Fruit fly (Drosophila melanogaster) whole organism, embryonic: ENCODE measurements around the gene CG33986.
A peak's percentile ranks its signal among the peaks of the same experiment; 100 is the strongest.

Experiments
- Bgb ChIP-seq: fragments of 200-800 bp; sonication (Bioruptor generic); IDR thresholded peaks from 2 replicates; pipeline ENCODE4 v1.3.6; 2022; ENCODE audit warnings: missing biosample characterization, missing genetic modification characterization; ENCODE audit not compliant: partially characterized antibody
- CG10209 ChIP-seq: fragments of 200-800 bp; sonication (Bioruptor generic); optimal IDR thresholded peaks from 3 replicates; lab custom pipeline; 2017; ENCODE audit warnings: missing biosample characterization, mild to moderate bottlenecking, missing genetic modification characterization, missing genetic modification reagents
- CG10274 ChIP-seq: fragments of 200-800 bp; sonication (Bioruptor generic); optimal IDR thresholded peaks from 3 replicates; lab custom pipeline; 2017; ENCODE audit warnings: missing biosample characterization, mild to moderate bottlenecking, missing genetic modification characterization
- CG10321 ChIP-seq: fragments of 200-800 bp; sonication (Bioruptor generic); IDR thresholded peaks from 2 replicates; pipeline ENCODE4 v1.3.6; 2022; ENCODE audit warnings: missing biosample characterization, missing genetic modification characterization
- CG10565 ChIP-seq: fragments of 200-800 bp; sonication (Bioruptor generic); optimal IDR thresholded peaks from 3 replicates; lab custom pipeline; 2016; ENCODE audit warnings: missing biosample characterization, mild to moderate bottlenecking, missing genetic modification characterization
- CG12744 ChIP-seq: fragments of 200-800 bp; sonication (Bioruptor generic); optimal IDR thresholded peaks from 2 replicates; lab custom pipeline; 2016; ENCODE audit warnings: missing biosample characterization, missing genetic modification characterization
- CG15073 ChIP-seq: fragments of 200-800 bp; sonication (Bioruptor generic); optimal IDR thresholded peaks from 2 replicates; lab custom pipeline; 2016; ENCODE audit warnings: missing biosample characterization, missing genetic modification characterization
- CG15269 ChIP-seq: fragments of 200-800 bp; sonication (Bioruptor generic); optimal IDR thresholded peaks from 2 replicates; lab custom pipeline; 2018; ENCODE audit warnings: missing biosample characterization, mild to moderate bottlenecking, missing genetic modification characterization, moderate library complexity
- CG15601 ChIP-seq: fragments of 200-800 bp; sonication (Bioruptor generic); optimal IDR thresholded peaks from 3 replicates; lab custom pipeline; 2019; ENCODE audit warnings: missing biosample characterization, mild to moderate bottlenecking, missing genetic modification characterization, moderate library complexity
- CG17612 ChIP-seq: fragments of 200-800 bp; sonication (Bioruptor generic); IDR thresholded peaks from 2 replicates; pipeline ENCODE4 v1.3.6; 2022; ENCODE audit warnings: missing biosample characterization, missing genetic modification characterization
- CG17829 ChIP-seq: fragments of 200-800 bp; optimal IDR thresholded peaks from 2 replicates; lab custom pipeline; 2019; ENCODE audit warnings: missing biosample characterization, mild to moderate bottlenecking, missing genetic modification characterization, moderate library complexity
- CG1792 ChIP-seq: fragments of 200-800 bp; sonication (Bioruptor generic); optimal IDR thresholded peaks from 2 replicates; lab custom pipeline; 2016; ENCODE audit warnings: missing biosample characterization, missing genetic modification characterization
- CG1832 ChIP-seq: fragments of 200-800 bp; sonication (Bioruptor generic); optimal IDR thresholded peaks from 2 replicates; lab custom pipeline; 2017; ENCODE audit warnings: missing biosample characterization, mild to moderate bottlenecking, missing genetic modification characterization, inconsistent platforms
- CG18619 ChIP-seq: fragments of 200-800 bp; sonication (Bioruptor generic); optimal IDR thresholded peaks from 3 replicates; lab custom pipeline; 2017; ENCODE audit warnings: missing biosample characterization, mild to moderate bottlenecking, missing genetic modification characterization
- CG30020 ChIP-seq: fragments of 200-800 bp; optimal IDR thresholded peaks from 2 replicates; lab custom pipeline; 2019; ENCODE audit warnings: missing biosample characterization, mild to moderate bottlenecking, missing genetic modification characterization, moderate library complexity
- CG34224 ChIP-seq: fragments of 200-800 bp; sonication (Bioruptor generic); IDR thresholded peaks from 3 replicates; pipeline ENCODE4 v1.3.6; 2022; ENCODE audit warnings: missing biosample characterization, missing genetic modification characterization; ENCODE audit not compliant: partially characterized antibody
- CG4707 ChIP-seq: fragments of 200-800 bp; sonication (Bioruptor generic); optimal IDR thresholded peaks from 2 replicates; lab custom pipeline; 2018; ENCODE audit warnings: missing biosample characterization, mild to moderate bottlenecking, missing genetic modification characterization, moderate library complexity
- CG6689 ChIP-seq: fragments of 200-800 bp; sonication (Bioruptor generic); IDR thresholded peaks from 2 replicates; pipeline ENCODE4 v1.3.6; 2022; ENCODE audit warnings: missing biosample characterization, missing genetic modification characterization
- CG8944 ChIP-seq: fragments of 200-800 bp; sonication (Bioruptor generic); optimal IDR thresholded peaks from 3 replicates; lab custom pipeline; 2016; ENCODE audit warnings: missing biosample characterization, missing genetic modification characterization
- CG9609 ChIP-seq: fragments of 200-800 bp; sonication (Bioruptor generic); optimal IDR thresholded peaks from 3 replicates; lab custom pipeline; 2016; ENCODE audit warnings: missing biosample characterization, missing genetic modification characterization
- Dfd ChIP-seq, 2 experiments: fragments of >200 bp; optimal IDR thresholded peaks; 2 replicates each; lab custom pipeline; 2017; ENCODE audit warnings: missing biosample characterization in 2 of 2, missing genetic modification characterization in 2 of 2
- Dref ChIP-seq: fragments of 200-800 bp; sonication (Bioruptor generic); IDR thresholded peaks from 2 replicates; pipeline ENCODE4 v1.3.6; 2022; ENCODE audit warnings: missing biosample characterization, missing genetic modification characterization
- Elba2 ChIP-seq: fragments of 200-800 bp; sonication (Bioruptor generic); optimal IDR thresholded peaks from 3 replicates; lab custom pipeline; 2016; ENCODE audit warnings: missing biosample characterization, missing genetic modification characterization
- Hr3 ChIP-seq: fragments of 200-800 bp; sonication (Bioruptor generic); optimal IDR thresholded peaks from 3 replicates; lab custom pipeline; 2016; ENCODE audit warnings: missing biosample characterization, missing genetic modification characterization
- Lpt ChIP-seq: fragments of >200 bp; optimal IDR thresholded peaks from 2 replicates; lab custom pipeline; 2018; ENCODE audit warnings: missing biosample characterization, missing genetic modification characterization
- Med ChIP-seq: fragments of 200-800 bp; sonication (Bioruptor generic); peaks from one replicate; lab custom pipeline; 2016; ENCODE audit warnings: missing biosample characterization, missing genetic modification characterization, mild to moderate bottlenecking, inconsistent platforms, moderate library complexity
- Myb ChIP-seq: fragments of 200-800 bp; sonication (Bioruptor generic); optimal IDR thresholded peaks from 2 replicates; lab custom pipeline; 2016; ENCODE audit warnings: missing biosample characterization, missing genetic modification characterization
- Opbp ChIP-seq: fragments of 200-800 bp; sonication (Bioruptor generic); IDR thresholded peaks from 3 replicates; pipeline ENCODE4 v1.3.6; 2022; ENCODE audit warnings: missing biosample characterization, missing genetic modification characterization; ENCODE audit not compliant: partially characterized antibody
- PHDP ChIP-seq: fragments of 200-800 bp; sonication (Bioruptor generic); optimal IDR thresholded peaks from 3 replicates; lab custom pipeline; 2018; ENCODE audit warnings: missing biosample characterization, mild to moderate bottlenecking, missing genetic modification characterization, moderate library complexity
- Ptx1 ChIP-seq: fragments of 200-800 bp; sonication (Bioruptor generic); IDR thresholded peaks from 2 replicates; pipeline ENCODE4 v1.3.6; 2022; ENCODE audit warnings: missing biosample characterization, missing genetic modification characterization
- Side ChIP-seq: fragments of 200-800 bp; sonication (Bioruptor generic); optimal IDR thresholded peaks from 2 replicates; lab custom pipeline; 2016; ENCODE audit warnings: missing biosample characterization, missing genetic modification characterization
- Xrp1 ChIP-seq: fragments of 200-800 bp; sonication (Bioruptor generic); IDR thresholded peaks from 2 replicates; pipeline ENCODE4 v1.3.6; 2022; ENCODE audit warnings: missing biosample characterization, missing genetic modification characterization
- al ChIP-seq: fragments of 200-800 bp; sonication (Bioruptor generic); IDR thresholded peaks from 2 replicates; pipeline ENCODE4 v1.3.6; 2022; ENCODE audit warnings: missing biosample characterization, missing genetic modification characterization
- bowl ChIP-seq: fragments of 200-800 bp; sonication (Bioruptor generic); IDR thresholded peaks from 2 replicates; pipeline ENCODE4 v1.3.6; 2022; ENCODE audit warnings: missing biosample characterization, missing genetic modification characterization
- br ChIP-seq: fragments of >200 bp; optimal IDR thresholded peaks from 2 replicates; lab custom pipeline; 2017
- chn ChIP-seq: fragments of 200-800 bp; sonication (Bioruptor generic); optimal IDR thresholded peaks from 2 replicates; lab custom pipeline; 2016; ENCODE audit warnings: missing biosample characterization, missing genetic modification characterization
- corto ChIP-seq: fragments of 200-800 bp; sonication (Bioruptor generic); optimal IDR thresholded peaks from 2 replicates; lab custom pipeline; 2016; ENCODE audit warnings: missing biosample characterization, mild to moderate bottlenecking, missing genetic modification characterization, moderate library complexity
- dpn ChIP-seq, 2 experiments: fragments of 200-800 bp; sonication (Bioruptor generic); optimal IDR thresholded peaks; 3 replicates each; lab custom pipeline; 2016; ENCODE audit warnings: missing biosample characterization in 2 of 2, missing genetic modification characterization in 2 of 2
- ems ChIP-seq: fragments of 200-800 bp; sonication (Bioruptor generic); optimal IDR thresholded peaks from 3 replicates; lab custom pipeline; 2016; ENCODE audit warnings: missing biosample characterization, missing genetic modification characterization
- her ChIP-seq: fragments of 200-800 bp; sonication (Bioruptor generic); optimal IDR thresholded peaks from 2 replicates; lab custom pipeline; 2016; ENCODE audit warnings: missing biosample characterization, missing genetic modification characterization
- nau ChIP-seq: fragments of 200-800 bp; sonication (Bioruptor generic); optimal IDR thresholded peaks from 3 replicates; lab custom pipeline; 2017; ENCODE audit warnings: missing biosample characterization, mild to moderate bottlenecking, missing genetic modification characterization, missing genetic modification reagents
- nerfin-1 ChIP-seq: fragments of 200-800 bp; sonication (Bioruptor generic); optimal IDR thresholded peaks from 3 replicates; lab custom pipeline; 2019; ENCODE audit warnings: missing biosample characterization, mild to moderate bottlenecking, missing genetic modification characterization, moderate library complexity
- nom ChIP-seq: fragments of 200-800 bp; sonication (Bioruptor generic); optimal IDR thresholded peaks from 2 replicates; lab custom pipeline; 2017; ENCODE audit warnings: missing biosample characterization, missing genetic modification characterization, mild to moderate bottlenecking, moderate library complexity, missing genetic modification reagents
- seq ChIP-seq: fragments of 200-800 bp; sonication (Bioruptor generic); IDR thresholded peaks from 2 replicates; pipeline ENCODE4 v1.3.6; 2022; ENCODE audit warnings: missing biosample characterization, missing genetic modification characterization
- slp2 ChIP-seq: fragments of 200-800 bp; sonication (Bioruptor generic); optimal IDR thresholded peaks from 2 replicates; lab custom pipeline; 2016; ENCODE audit warnings: missing biosample characterization, missing genetic modification characterization
- so ChIP-seq: fragments of 200-800 bp; sonication (Bioruptor generic); IDR thresholded peaks from 3 replicates; pipeline ENCODE4 v1.3.6; 2022; ENCODE audit warnings: missing biosample characterization, missing genetic modification characterization
- stc ChIP-seq: fragments of 200-800 bp; sonication (Bioruptor generic); IDR thresholded peaks from 2 replicates; pipeline ENCODE4 v1.3.6; 2022; ENCODE audit warnings: missing biosample characterization, missing genetic modification characterization
- tna ChIP-seq: fragments of 200-800 bp; sonication (Bioruptor generic); IDR thresholded peaks from 2 replicates; pipeline ENCODE4 v1.3.6; 2022; ENCODE audit warnings: missing biosample characterization, missing genetic modification characterization; ENCODE audit not compliant: partially characterized antibody
- trem ChIP-seq: fragments of 200-800 bp; optimal IDR thresholded peaks from 3 replicates; lab custom pipeline; 2019; ENCODE audit warnings: missing biosample characterization, mild to moderate bottlenecking, missing genetic modification characterization, moderate library complexity
- zfh2 ChIP-seq: fragments of 200-800 bp; sonication (Bioruptor generic); optimal IDR thresholded peaks from 2 replicates; lab custom pipeline; 2016; ENCODE audit warnings: missing biosample characterization, missing genetic modification characterization

The CG33986 gene

DNA sequence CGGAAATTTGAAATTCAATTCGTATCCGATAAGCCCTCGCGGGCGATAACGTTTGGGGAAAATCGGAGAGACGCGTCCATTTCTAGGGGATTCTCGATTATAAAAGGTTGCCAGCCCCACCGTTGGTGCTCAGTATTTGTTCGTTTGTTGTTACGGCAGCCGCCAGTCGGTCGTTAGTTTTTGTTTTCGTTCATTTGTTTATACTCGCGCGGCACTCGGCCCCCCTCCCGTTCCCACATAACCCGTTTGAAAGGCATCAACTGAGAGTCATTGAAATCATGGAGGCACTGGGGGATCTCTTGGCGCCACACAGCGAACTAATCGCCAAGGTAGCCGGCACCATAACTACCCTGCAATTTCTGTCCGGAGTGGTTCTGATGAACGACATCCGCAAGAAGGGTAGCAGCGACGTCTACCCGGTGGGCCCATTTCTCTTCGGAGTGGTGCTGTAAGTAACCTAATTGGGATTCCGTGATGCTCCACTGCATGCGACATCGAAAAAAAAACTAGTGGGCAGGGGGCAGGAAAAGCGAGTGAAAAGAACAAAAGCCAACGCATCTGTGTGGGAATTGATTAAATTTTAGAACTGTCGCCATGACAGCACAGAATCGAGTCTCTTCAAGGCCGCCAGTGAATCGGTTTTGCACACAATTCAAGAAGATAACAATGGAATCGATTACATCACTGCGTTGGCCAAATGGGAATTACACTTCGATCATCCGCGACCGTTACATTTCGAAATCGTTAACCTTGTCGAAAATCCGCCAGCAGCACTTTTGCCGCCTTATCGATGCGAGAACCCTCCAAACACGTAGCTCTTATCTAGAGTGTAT, 24.0 kb downstream of the CG33986 start, which contains the start of gene CG7272 (continued):
- TF ChIP-seq CG4707 (GFP tag; lab: Kevin White, UChicago) (no peak), slp2 (GFP tag; lab: Kevin White, UChicago) (no peak), CG15269 (peak; percentile 27), nerfin-1 (no peak), PHDP (tag; lab: Kevin White, UChicago) (no peak), tna (GFP tag; lab: Robert Waterston, UW) (no peak), Side (no peak), Med (GFP tag; lab: Kevin White, UChicago) (peak; percentile 88), CG34224 (GFP tag; lab: Robert Waterston, UW) (peak; percentile 42; the same call in 2 of the 3 replicates), Ptx1 (GFP tag; lab: Robert Waterston, UW) (no peak), Opbp (GFP tag; lab: Robert Waterston, UW) (no peak), trem (tag; lab: Kevin White, UChicago) (peak; percentile 97), CG10321 (GFP tag; lab: Robert Waterston, UW) (no peak), seq (peak; percentile 23; the same call in 1 of the 2 replicates), al (GFP tag; lab: Robert Waterston, UW) (0 out of 2 replicates have a peak, but pooled peaks have one; percentile 13), CG8944 (GFP tag; lab: Kevin White, UChicago) (no peak), CG10274 (GFP tag; lab: Kevin White, UChicago) (peak; percentile 29), CG17612 (no peak), nau (GFP tag; lab: Kevin White, UChicago) (no peak), CG1792 (GFP tag; lab: Kevin White, UChicago) (no peak), bowl (GFP tag; lab: Robert Waterston, UW) (no peak), CG30020 (no peak), Dref (GFP tag; lab: Robert Waterston, UW) (peak; percentile 87), her (GFP tag; lab: Kevin White, UChicago) (no peak), Myb (GFP tag; lab: Kevin White, UChicago) (peak; percentile 90), zfh2 (GFP tag; lab: Kevin White, UChicago) (peak; percentile 20), stc (GFP tag; lab: Robert Waterston, UW) (no peak), CG1832 (no peak), Elba2 (no peak), so (GFP tag; lab: Robert Waterston, UW) (0 out of 3 replicates have a peak, but pooled peaks have one; percentile 14), ems (GFP tag; lab: Kevin White, UChicago) (no peak), CG6689 (GFP tag; lab: Robert Waterston, UW) (no peak), CG12744 (no peak), br (lab: Kevin White, UChicago) (no peak), CG10565 (no peak), CG18619 (GFP tag; lab: Kevin White, UChicago) (no peak), Lpt (no peak), nom (GFP tag; lab: Kevin White, UChicago) (peak; percentile 23), chn (no peak), CG10209 (GFP tag; lab: Kevin White, UChicago) (no peak), CG15073 (GFP tag; lab: Kevin White, UChicago) (no peak), CG15601 (tag; lab: Kevin White, UChicago) (no peak), dpn (GFP tag; optimal IDR thresholded peaks at IDR 0.05; lab: Kevin White, UChicago) (no peak), Xrp1 (GFP tag; lab: Robert Waterston, UW) (peak; percentile 32; the same call in 1 of the 2 replicates), Dfd (GFP tag; optimal IDR thresholded peaks at IDR 0.05; lab: Kevin White, UChicago) (no peak), CG9609 (GFP tag; lab: Kevin White, UChicago) (no peak), Hr3 (GFP tag; lab: Kevin White, UChicago) (no peak), corto (no peak), CG17829 (tag; lab: Kevin White, UChicago) (no peak), Bgb (GFP tag; lab: Robert Waterston, UW) (peak; percentile 68; the same call in 1 of the 2 replicates)
